Worm (Caenorhabditis elegans) whole organism, mixed stage, embryonic: ENCODE measurements around the gene lin-14.

Source experiments
- M03D4.4 ChIP-seq: sonication (generic microtip); optimal IDR thresholded peaks from 2 replicates; lab custom pipeline; 2017; ENCODE audit warnings: mild to moderate bottlenecking, missing genetic modification characterization, missing compliant biosample characterization
- bed-3 ChIP-seq: fragments of 200-800 bp; sonication (Bioruptor generic); optimal IDR thresholded peaks from 3 replicates; lab custom pipeline; 2018; ENCODE audit warnings: mild to moderate bottlenecking, missing genetic modification characterization, moderate library complexity, missing compliant biosample characterization
- blmp-1 ChIP-seq: fragments of 150-350 bp; optimal IDR thresholded peaks from 2 replicates; lab custom pipeline; 2014; ENCODE audit warnings: missing biosample characterization, missing genetic modification characterization
- ceh-39 ChIP-seq: fragments of 150-350 bp; optimal IDR thresholded peaks from 2 replicates; lab custom pipeline; 2014; ENCODE audit warnings: missing biosample characterization, missing genetic modification characterization
- ceh-43 ChIP-seq: fragments of 200-800 bp; sonication (Bioruptor generic); optimal IDR thresholded peaks from 2 replicates; lab custom pipeline; 2018; ENCODE audit warnings: mild to moderate bottlenecking, missing genetic modification characterization, moderate library complexity, missing compliant biosample characterization
- ceh-83 ChIP-seq: fragments of 200-800 bp; sonication (Bioruptor generic); optimal IDR thresholded peaks from 2 replicates; lab custom pipeline; 2018; ENCODE audit warnings: mild to moderate bottlenecking, missing genetic modification characterization, missing compliant biosample characterization
- ces-1 ChIP-seq: fragments of 150-350 bp; optimal IDR thresholded peaks from 2 replicates; lab custom pipeline; 2014; ENCODE audit warnings: missing biosample characterization, missing genetic modification reagents, missing genetic modification characterization
- cnd-1 ChIP-seq: fragments of 200-800 bp; sonication (Bioruptor generic); optimal IDR thresholded peaks from 2 replicates; lab custom pipeline; 2018; ENCODE audit warnings: mild to moderate bottlenecking, missing genetic modification characterization, missing compliant biosample characterization
- drap-1 ChIP-seq: fragments of 200-800 bp; sonication (Bioruptor generic); optimal IDR thresholded peaks from 3 replicates; lab custom pipeline; 2018; ENCODE audit warnings: mild to moderate bottlenecking, missing genetic modification characterization, missing compliant biosample characterization
- elt-3 ChIP-seq: fragments of 150-350 bp; optimal IDR thresholded peaks from 2 replicates; lab custom pipeline; 2014; ENCODE audit warnings: missing biosample characterization, missing genetic modification characterization
- flh-1 ChIP-seq: fragments of 200-800 bp; sonication (Bioruptor generic); optimal IDR thresholded peaks from 2 replicates; lab custom pipeline; 2018; ENCODE audit warnings: mild to moderate bottlenecking, missing genetic modification characterization, moderate library complexity, missing compliant biosample characterization
- ham-2 ChIP-seq: fragments of 200-800 bp; sonication (Bioruptor generic); optimal IDR thresholded peaks from 2 replicates; lab custom pipeline; 2018; ENCODE audit warnings: mild to moderate bottlenecking, missing genetic modification characterization, missing compliant biosample characterization
- hlh-1 ChIP-seq: fragments of 150-350 bp; optimal IDR thresholded peaks from 2 replicates; lab custom pipeline; 2014; ENCODE audit warnings: missing biosample characterization, missing genetic modification reagents, missing genetic modification characterization
- lin-32 ChIP-seq: fragments of 200-800 bp; sonication (Bioruptor generic); optimal IDR thresholded peaks from 2 replicates; lab custom pipeline; 2018; ENCODE audit warnings: mild to moderate bottlenecking, missing genetic modification characterization, missing compliant biosample characterization
- lsy-2 ChIP-seq: fragments of 150-350 bp; optimal IDR thresholded peaks from 2 replicates; lab custom pipeline; 2014; ENCODE audit warnings: missing biosample characterization, missing genetic modification characterization
- mab-5 ChIP-seq: fragments of 150-350 bp; optimal IDR thresholded peaks from 2 replicates; lab custom pipeline; 2014; ENCODE audit warnings: missing biosample characterization, missing genetic modification characterization
- mep-1 ChIP-seq: fragments of 150-350 bp; optimal IDR thresholded peaks from 2 replicates; lab custom pipeline; 2017; ENCODE audit warnings: missing biosample characterization, missing genetic modification reagents, missing genetic modification characterization, inconsistent platforms
- mls-2 ChIP-seq: sonication (generic microtip); optimal IDR thresholded peaks from 2 replicates; lab custom pipeline; 2016; ENCODE audit warnings: mild to moderate bottlenecking, missing genetic modification characterization, moderate library complexity, missing compliant biosample characterization
- nhr-12 ChIP-seq: fragments of 150-350 bp; optimal IDR thresholded peaks from 2 replicates; lab custom pipeline; 2014; ENCODE audit warnings: missing biosample characterization, missing genetic modification characterization
- nhr-2 ChIP-seq: fragments of 150-350 bp; optimal IDR thresholded peaks from 2 replicates; lab custom pipeline; 2014; ENCODE audit warnings: missing biosample characterization, missing genetic modification characterization
- nhr-237 ChIP-seq: fragments of 150-350 bp; optimal IDR thresholded peaks from 2 replicates; lab custom pipeline; 2014; ENCODE audit warnings: missing biosample characterization, missing genetic modification characterization
- nhr-28 ChIP-seq: fragments of 150-350 bp; optimal IDR thresholded peaks from 2 replicates; lab custom pipeline; 2014; ENCODE audit warnings: missing biosample characterization, missing genetic modification characterization
- nhr-76 ChIP-seq: sonication (generic microtip); optimal IDR thresholded peaks from 2 replicates; lab custom pipeline; 2017; ENCODE audit warnings: missing biosample characterization, missing genetic modification characterization
- pha-4 ChIP-seq: fragments of 150-350 bp; optimal IDR thresholded peaks from 2 replicates; lab custom pipeline; 2018; ENCODE audit warnings: missing biosample characterization, missing genetic modification reagents, missing genetic modification characterization
- sem-2 ChIP-seq: fragments of 200-800 bp; sonication (Bioruptor generic); optimal IDR thresholded peaks from 2 replicates; lab custom pipeline; 2018; ENCODE audit warnings: mild to moderate bottlenecking, missing genetic modification characterization, missing compliant biosample characterization
- snpc-4 ChIP-seq: fragments of 150-350 bp; optimal IDR thresholded peaks from 2 replicates; lab custom pipeline; 2014; ENCODE audit warnings: missing biosample characterization, missing genetic modification characterization
- sptf-1 ChIP-seq: sonication (generic microtip); optimal IDR thresholded peaks from 2 replicates; lab custom pipeline; 2017; ENCODE audit warnings: mild to moderate bottlenecking, missing genetic modification characterization, moderate library complexity, missing compliant biosample characterization
- tbx-8 ChIP-seq: fragments of 200-800 bp; sonication (Bioruptor generic); optimal IDR thresholded peaks from 2 replicates; lab custom pipeline; 2018; ENCODE audit warnings: mild to moderate bottlenecking, missing genetic modification characterization, moderate library complexity, missing compliant biosample characterization
- unc-120 ChIP-seq: sonication (generic microtip); optimal IDR thresholded peaks from 2 replicates; lab custom pipeline; 2017; ENCODE audit warnings: missing genetic modification characterization, missing compliant biosample characterization; ENCODE audit not compliant: poor library complexity, severe bottlenecking
- unc-39 ChIP-seq: fragments of 150-350 bp; optimal IDR thresholded peaks from 2 replicates; lab custom pipeline; 2014; ENCODE audit warnings: missing biosample characterization, missing genetic modification characterization
- unc-62 ChIP-seq: fragments of 150-350 bp; optimal IDR thresholded peaks from 2 replicates; lab custom pipeline; 2014; ENCODE audit warnings: missing biosample characterization, missing genetic modification reagents, missing genetic modification characterization
- zip-8 ChIP-seq: fragments of 150-350 bp; optimal IDR thresholded peaks from 2 replicates; lab custom pipeline; 2014; ENCODE audit warnings: missing biosample characterization, missing genetic modification characterization
- ztf-11 ChIP-seq: fragments of 150-350 bp; optimal IDR thresholded peaks from 2 replicates; lab custom pipeline; 2014; ENCODE audit warnings: missing biosample characterization, missing genetic modification characterization

lin-14 gene

DNA sequence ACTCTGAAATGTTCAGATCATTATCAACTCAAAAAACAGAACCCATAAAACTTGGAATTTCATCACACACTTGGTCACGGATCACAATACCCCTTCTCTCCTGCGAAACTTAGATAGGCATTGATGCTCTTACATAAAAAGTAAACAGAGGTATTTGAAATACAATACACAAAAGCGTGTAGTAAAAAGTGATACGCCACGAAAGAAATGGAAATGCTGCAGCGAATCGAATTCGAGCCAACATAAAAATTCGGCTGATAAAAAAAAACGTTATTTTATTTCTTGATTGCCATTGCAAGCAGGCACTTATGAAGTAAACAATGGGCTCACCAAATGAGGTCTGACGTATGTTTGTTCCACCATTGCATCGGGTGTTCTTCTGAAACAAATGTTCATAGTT is 38.7 kb upstream of the lin-14 start:
- TF ChIP-seq nhr-2 (tag; lab: Kevin White, UChicago) (no peak), unc-62 (GFP tag; lab: Kevin White, UChicago) (no peak), mep-1 (tag; lab: Kevin White, UChicago) (no peak), blmp-1 (tag; lab: Kevin White, UChicago) (no peak), M03D4.4 (tag; lab: Kevin White, UChicago) (no peak), lsy-2 (tag; lab: Kevin White, UChicago) (no peak), hlh-1 (tag; lab: Kevin White, UChicago) (no peak), cnd-1 (tag; lab: Kevin White, UChicago) (no peak), bed-3 (GFP tag; lab: Kevin White, UChicago) (no peak), mls-2 (tag; lab: Kevin White, UChicago) (no peak), unc-120 (tag; lab: Kevin White, UChicago) (no peak), zip-8 (no peak), ham-2 (no peak), lin-32 (GFP tag; lab: Kevin White, UChicago) (no peak), sem-2 (no peak), snpc-4 (tag; lab: Kevin White, UChicago) (no peak), nhr-28 (tag; lab: Kevin White, UChicago) (no peak), unc-39 (tag; lab: Kevin White, UChicago) (no peak)

DNA sequence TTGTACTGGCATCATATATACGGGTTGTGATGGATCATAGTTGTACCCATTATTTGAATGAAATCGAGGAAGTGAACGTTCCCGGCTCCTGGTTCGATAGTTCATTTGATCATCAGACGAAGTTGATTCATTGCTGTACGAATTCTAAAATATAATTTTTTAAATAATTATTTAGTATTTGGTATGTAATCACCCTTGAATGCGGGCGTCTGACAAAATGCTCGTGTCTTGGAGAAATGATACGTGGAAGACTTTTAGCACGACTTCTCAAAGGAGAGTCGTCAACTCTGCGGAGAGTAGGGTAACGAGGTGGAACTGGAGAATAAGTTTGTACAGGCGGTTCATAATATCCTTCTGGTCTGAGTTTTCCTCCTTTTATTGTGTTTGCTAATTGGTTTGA is 37.8 kb upstream of the lin-14 start:
- TF ChIP-seq bed-3 (GFP tag; lab: Kevin White, UChicago), result no peak
- no peak for TF ChIP-seq lsy-2 (tag; lab: Kevin White, UChicago)
- TF ChIP-seq ztf-11 (tag; lab: Kevin White, UChicago), result no peak
- no peak for TF ChIP-seq unc-120 (tag; lab: Kevin White, UChicago)
- no peak for TF ChIP-seq pha-4
- TF ChIP-seq elt-3, result no peak
- no peak for TF ChIP-seq mab-5 (tag; lab: Kevin White, UChicago)
- TF ChIP-seq nhr-28 (tag; lab: Kevin White, UChicago), result no peak
- TF ChIP-seq blmp-1 (tag; lab: Kevin White, UChicago), result no peak
- no peak for TF ChIP-seq lin-32 (GFP tag; lab: Kevin White, UChicago)
- no peak for TF ChIP-seq sptf-1 (tag; lab: Kevin White, UChicago)
- no peak for TF ChIP-seq ceh-39
- no peak for TF ChIP-seq M03D4.4 (tag; lab: Kevin White, UChicago)
- no peak for TF ChIP-seq tbx-8 (GFP tag; lab: Kevin White, UChicago)
- no peak for TF ChIP-seq ceh-43
- TF ChIP-seq nhr-12 (tag; lab: Kevin White, UChicago), result no peak
- no peak for TF ChIP-seq drap-1 (GFP tag; lab: Kevin White, UChicago)
- TF ChIP-seq ham-2, result no peak
- TF ChIP-seq ceh-83 (GFP tag; lab: Kevin White, UChicago), result no peak
- TF ChIP-seq nhr-237 (tag; lab: Kevin White, UChicago), result no peak

DNA sequence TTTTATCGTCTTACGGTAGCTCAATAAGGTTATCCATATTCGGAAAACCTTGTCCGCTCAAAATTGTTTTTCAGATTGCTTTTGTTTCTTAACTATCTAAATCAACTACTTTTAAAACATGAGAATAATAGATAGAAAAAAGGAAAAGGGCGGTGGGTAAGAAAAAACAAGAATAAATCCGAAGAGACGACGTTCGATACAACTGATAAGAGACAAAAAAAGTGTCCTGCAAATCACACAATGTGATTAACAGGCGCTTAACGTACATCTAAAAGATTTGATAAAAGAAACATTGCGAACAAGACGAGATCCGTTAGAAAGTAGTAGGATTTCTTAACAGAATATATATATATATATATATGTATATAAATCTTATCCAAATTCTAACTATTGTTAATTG is 31.9 kb upstream of the lin-14 start, which contains the start of gene hum-4:
TSS of gene hum-4 (minus strand) at position 101 of the 400 bp plus-strand sequence.
- TF ChIP-seq flh-1 (no peak), unc-39 (tag; lab: Kevin White, UChicago) (no peak), snpc-4 (tag; lab: Kevin White, UChicago) (no peak), mab-5 (tag; lab: Kevin White, UChicago) (no peak), ces-1 (GFP tag; lab: Kevin White, UChicago) (no peak), nhr-28 (tag; lab: Kevin White, UChicago) (no peak), ceh-43 (no peak), sem-2 (no peak), pha-4 (no peak), nhr-76 (tag; lab: Kevin White, UChicago) (no peak)
- TF ChIP-seq, all 35 proteins: peak for 0

DNA sequence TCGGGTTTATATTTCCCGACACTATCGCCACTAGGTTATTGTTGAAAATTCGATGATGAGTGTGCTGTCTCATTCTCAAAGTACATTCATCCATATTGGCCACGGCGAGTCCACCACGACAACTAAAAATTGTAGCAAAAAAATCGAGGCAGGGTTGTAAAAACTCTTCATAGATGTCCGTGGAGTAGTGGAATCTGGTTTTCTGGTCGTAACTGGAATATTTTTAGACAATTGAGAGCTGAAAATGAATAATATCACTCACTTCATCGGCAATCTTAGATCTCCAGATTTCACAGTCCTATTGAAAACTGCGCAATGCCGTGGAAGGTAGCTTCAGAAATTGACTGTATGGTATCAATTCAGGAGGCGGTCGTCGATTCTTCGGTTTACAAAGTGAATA is 29.9 kb upstream of the lin-14 start:
- TF ChIP-seq ceh-83 (GFP tag; lab: Kevin White, UChicago) (no peak), lin-32 (GFP tag; lab: Kevin White, UChicago) (no peak), mep-1 (tag; lab: Kevin White, UChicago) (no peak), unc-39 (tag; lab: Kevin White, UChicago) (no peak), unc-62 (GFP tag; lab: Kevin White, UChicago) (no peak), nhr-2 (tag; lab: Kevin White, UChicago) (no peak), pha-4 (no peak), hlh-1 (tag; lab: Kevin White, UChicago) (no peak), drap-1 (GFP tag; lab: Kevin White, UChicago) (no peak), cnd-1 (tag; lab: Kevin White, UChicago) (no peak), ham-2 (no peak), lsy-2 (tag; lab: Kevin White, UChicago) (no peak), zip-8 (no peak), unc-120 (tag; lab: Kevin White, UChicago) (no peak), nhr-12 (tag; lab: Kevin White, UChicago) (no peak)
